Worm (Caenorhabditis elegans): ENCODE data around the gene utp-20.

The utp-20 gene

DNA sequence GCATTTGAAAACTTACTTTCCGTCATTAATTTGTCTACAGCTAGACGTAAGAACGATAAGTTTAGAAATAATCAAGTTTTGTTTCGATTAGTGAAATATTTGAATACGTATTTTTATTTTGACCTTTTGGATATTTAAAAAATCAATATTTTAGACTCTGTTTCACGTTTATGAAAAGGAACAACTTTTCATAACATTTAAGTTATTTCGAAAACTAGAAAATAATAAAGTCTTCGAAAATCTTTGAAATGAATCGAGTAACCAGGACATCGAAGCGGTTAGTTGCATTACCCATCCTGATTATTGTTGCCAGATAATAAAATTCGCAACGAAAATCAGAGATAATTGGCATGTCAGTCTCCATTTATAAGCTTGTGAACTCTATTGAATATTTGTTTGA lies 45.1 kb downstream of the utp-20 start, which contains the start of gene C56C10.6:
TSS of gene C56C10.6 (minus strand) at position 101 of the 400 bp plus-strand sequence.
- TF ChIP-seq jun-1 (tag; optimal IDR thresholded peaks at IDR 0.05) (no peak), daf-12 (tag; optimal IDR thresholded peaks at IDR 0.05) (no peak), lin-15B (tag; optimal IDR thresholded peaks at IDR 0.05) (no peak)

- TF ChIP-seq tbx-2 (tag; optimal IDR thresholded peaks at IDR 0.05) (no peak), ztf-4 (tag; optimal IDR thresholded peaks at IDR 0.05) (no peak), unc-39 (tag; optimal IDR thresholded peaks at IDR 0.05) (no peak)
Observed at ce11 chrII:6582758-6583157, 46.6 kb downstream of the utp-20 start, which contains the start of gene C56C10.4. Gene C56C10.4, plus strand, starts transcription at chrII:6583058.

DNA sequence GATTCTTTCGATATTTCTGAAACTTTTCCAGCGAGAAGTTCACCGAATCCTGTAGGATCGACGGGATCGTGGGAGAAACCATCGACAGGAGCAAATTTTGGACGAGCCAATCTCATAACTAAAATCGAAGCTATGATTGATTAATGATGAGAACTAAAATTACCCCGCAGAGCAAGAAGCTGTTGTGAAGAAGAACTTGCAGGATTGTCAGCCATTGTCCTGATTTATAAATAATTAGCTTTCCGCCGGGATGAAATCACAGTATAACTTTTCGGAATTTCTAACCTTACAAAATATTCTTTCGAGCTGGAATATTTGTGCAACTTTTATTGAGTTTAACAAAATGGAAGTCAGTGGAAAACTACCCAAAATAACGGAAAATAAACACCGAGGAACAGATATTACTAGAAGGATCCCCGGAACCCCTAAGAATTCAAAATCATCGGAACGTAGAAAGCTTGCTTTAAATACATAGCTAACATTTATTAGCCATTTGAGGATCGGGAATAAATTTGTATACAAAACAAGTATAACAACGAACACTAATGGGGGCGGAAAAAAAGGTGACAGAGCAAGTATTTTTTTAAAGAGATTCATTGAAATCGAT lies 51.2 kb downstream of the utp-20 start, which contains the start of gene C56C10.7:
TSS of gene C56C10.7 (minus strand) at position 312 of the 607 bp plus-strand sequence.
- TF ChIP-seq nfya-1 (tag; optimal IDR thresholded peaks at IDR 0.05; ENCODE audit: insufficient read depth) = no peak
- peak; percentile 26 for TF ChIP-seq nhr-25 (tag; optimal IDR thresholded peaks at IDR 0.05)
- TF ChIP-seq elt-2 (tag; optimal IDR thresholded peaks at IDR 0.05) = peak; percentile 16
- peak; percentile 58 for TF ChIP-seq nhr-77 (tag; optimal IDR thresholded peaks at IDR 0.05)

DNA sequence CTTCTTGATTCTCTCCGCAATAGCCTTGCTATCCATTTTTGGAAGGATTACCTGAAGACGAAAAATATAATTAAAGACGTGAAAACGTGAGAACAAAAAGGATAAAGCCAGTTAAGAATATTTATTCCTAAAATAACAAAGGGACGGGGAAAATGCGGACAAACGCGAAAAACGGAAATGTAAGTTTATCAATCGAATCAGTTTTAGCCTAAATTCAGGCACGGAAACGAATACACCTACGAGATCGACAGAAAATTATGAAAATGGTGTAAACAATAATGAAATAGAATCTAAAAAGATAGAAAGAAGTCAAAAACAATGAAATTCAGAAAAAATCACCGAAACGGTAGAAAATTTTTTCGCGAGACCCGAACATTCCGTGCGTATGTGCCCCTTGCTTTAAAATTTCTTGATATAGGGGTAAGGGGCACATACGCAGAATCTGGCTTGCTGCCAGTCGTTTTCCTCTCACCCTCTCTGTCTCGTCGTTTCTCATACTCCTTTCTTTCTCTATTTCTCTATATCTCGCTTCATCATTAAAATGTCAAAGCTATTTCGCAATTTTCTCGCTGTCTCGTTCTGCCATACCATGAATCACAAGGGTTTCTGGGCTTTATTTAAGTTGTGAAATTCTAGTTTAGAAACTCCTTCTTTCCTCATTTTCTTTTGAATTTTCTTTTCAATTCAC lies 52.6 kb downstream of the utp-20 start, which contains the start of gene icd-1:
TSS of gene icd-1 (minus strand) at position 51 of the 688 bp plus-strand sequence.
- TF ChIP-seq ceh-16 (tag; optimal IDR thresholded peaks at IDR 0.05) = peak; percentile 26
- TF ChIP-seq fkh-10 (GFP tag; optimal IDR thresholded peaks at IDR 0.05) = peak; percentile 64
- TF ChIP-seq nfya-1 (tag; optimal IDR thresholded peaks at IDR 0.05; ENCODE audit: insufficient read depth) = peak; percentile 94
- peak; percentile 97 for TF ChIP-seq nhr-23 (tag; optimal IDR thresholded peaks at IDR 0.05)
- TF ChIP-seq lin-15B (tag; optimal IDR thresholded peaks at IDR 0.05) = peak; percentile 91
- no peak for TF ChIP-seq daf-12 (tag; optimal IDR thresholded peaks at IDR 0.05)
- TF ChIP-seq egl-5 (tag; optimal IDR thresholded peaks at IDR 0.05) = peak; percentile 93
- no peak for TF ChIP-seq mml-1 (tag; optimal IDR thresholded peaks at IDR 0.05)
- TF ChIP-seq ztf-11 (tag; optimal IDR thresholded peaks at IDR 0.05) = no peak
- no peak for TF ChIP-seq nhr-67 (tag; optimal IDR thresholded peaks at IDR 0.05)
- no peak for TF ChIP-seq unc-39 (tag; optimal IDR thresholded peaks at IDR 0.05)
- TF ChIP-seq tbx-2 (tag; optimal IDR thresholded peaks at IDR 0.05) = peak; percentile 91
- peak; percentile 68 for TF ChIP-seq skn-1 (tag; optimal IDR thresholded peaks at IDR 0.05)
- TF ChIP-seq hmg-11 (tag; optimal IDR thresholded peaks at IDR 0.05) = peak; percentile 84
- no peak for TF ChIP-seq nhr-28 (tag; optimal IDR thresholded peaks at IDR 0.05)
- TF ChIP-seq aly-2 (tag; optimal IDR thresholded peaks at IDR 0.05) = peak; percentile 58
- peak in 1 of 2 experiments; percentile 75 for TF ChIP-seq eor-1 (tag; optimal IDR thresholded peaks at IDR 0.05)
- peak; percentile 85 for TF ChIP-seq lin-39 (tag; optimal IDR thresholded peaks at IDR 0.05)
- TF ChIP-seq jun-1 (tag; optimal IDR thresholded peaks at IDR 0.05) = peak; percentile 97
- peak; percentile 95 for TF ChIP-seq lsy-12 (tag; optimal IDR thresholded peaks at IDR 0.05)
- TF ChIP-seq nhr-12 (tag; optimal IDR thresholded peaks at IDR 0.05) = no peak
- TF ChIP-seq unc-62 (GFP tag; optimal IDR thresholded peaks at IDR 0.05) = peak; percentile 87
- TF ChIP-seq ztf-4 (tag; optimal IDR thresholded peaks at IDR 0.05) = peak; percentile 83
- peak; percentile 87 for TF ChIP-seq fos-1 (tag; optimal IDR thresholded peaks at IDR 0.05)
- TF ChIP-seq zag-1 (tag; optimal IDR thresholded peaks at IDR 0.05) = peak; percentile 71
- TF ChIP-seq nhr-76 (tag; optimal IDR thresholded peaks at IDR 0.05) = peak; percentile 11
- TF ChIP-seq sea-2 (GFP tag; optimal IDR thresholded peaks at IDR 0.05) = peak; percentile 63
- TF ChIP-seq snpc-4 (tag; optimal IDR thresholded peaks at IDR 0.05) = peak; percentile 91
- TF ChIP-seq pha-4 (tag; optimal IDR thresholded peaks at IDR 0.05) = peak; percentile 92
- TF ChIP-seq ceh-28 (tag; optimal IDR thresholded peaks at IDR 0.05) = peak; percentile 93
- peak; percentile 91 for TF ChIP-seq ceh-82 (tag; optimal IDR thresholded peaks at IDR 0.05)
- peak; percentile 84 for TF ChIP-seq elt-2 (tag; optimal IDR thresholded peaks at IDR 0.05)
- no peak for TF ChIP-seq elt-3 (tag; optimal IDR thresholded peaks at IDR 0.05)
- TF ChIP-seq R02D3.7 (tag; optimal IDR thresholded peaks at IDR 0.05) = peak; percentile 89
- TF ChIP-seq ZK546.5 (tag; optimal IDR thresholded peaks at IDR 0.05) = peak; percentile 11
- TF ChIP-seq nhr-11 (tag; optimal IDR thresholded peaks at IDR 0.05) = peak; percentile 95
- peak; percentile 94 for TF ChIP-seq nhr-43 (tag; optimal IDR thresholded peaks at IDR 0.05; ENCODE audit: poor library complexity, severe bottlenecking)
- TF ChIP-seq nhr-237 (tag; optimal IDR thresholded peaks at IDR 0.05) = no peak
- no peak for TF ChIP-seq ceh-9 (tag; optimal IDR thresholded peaks at IDR 0.05)
- TF ChIP-seq mdl-1 (tag; optimal IDR thresholded peaks at IDR 0.05) = peak; percentile 64
- TF ChIP-seq ama-1 (optimal IDR thresholded peaks at IDR 0.05) = peak; percentile 71
- TF ChIP-seq nhr-77 (tag; optimal IDR thresholded peaks at IDR 0.05) = peak; percentile 63
- no peak for TF ChIP-seq fkh-2 (tag; optimal IDR thresholded peaks at IDR 0.05)

All from whole organism, L3 larva.